Worm (Caenorhabditis elegans) whole organism, mixed stage, embryonic: ENCODE results near the gene chil-22.
A peak's percentile ranks its signal among the peaks of the same experiment; 100 is the strongest.

Source experiments
- M03D4.4 ChIP-seq: sonication (generic microtip); optimal IDR thresholded peaks from 2 replicates; lab custom pipeline; 2017; ENCODE audit warnings: mild to moderate bottlenecking, missing genetic modification characterization, missing compliant biosample characterization
- bed-3 ChIP-seq: fragments of 200-800 bp; sonication (Bioruptor generic); optimal IDR thresholded peaks from 3 replicates; lab custom pipeline; 2018; ENCODE audit warnings: mild to moderate bottlenecking, missing genetic modification characterization, moderate library complexity, missing compliant biosample characterization
- ceh-39 ChIP-seq: fragments of 150-350 bp; optimal IDR thresholded peaks from 2 replicates; lab custom pipeline; 2014; ENCODE audit warnings: missing biosample characterization, missing genetic modification characterization
- ceh-83 ChIP-seq: fragments of 200-800 bp; sonication (Bioruptor generic); optimal IDR thresholded peaks from 2 replicates; lab custom pipeline; 2018; ENCODE audit warnings: mild to moderate bottlenecking, missing genetic modification characterization, missing compliant biosample characterization
- ces-1 ChIP-seq: fragments of 150-350 bp; optimal IDR thresholded peaks from 2 replicates; lab custom pipeline; 2014; ENCODE audit warnings: missing biosample characterization, missing genetic modification reagents, missing genetic modification characterization
- drap-1 ChIP-seq: fragments of 200-800 bp; sonication (Bioruptor generic); optimal IDR thresholded peaks from 3 replicates; lab custom pipeline; 2018; ENCODE audit warnings: mild to moderate bottlenecking, missing genetic modification characterization, missing compliant biosample characterization
- elt-1 ChIP-seq: sonication (generic microtip); optimal IDR thresholded peaks from 2 replicates; lab custom pipeline; 2017; ENCODE audit warnings: missing genetic modification characterization, mild to moderate bottlenecking, missing compliant biosample characterization, antibody characterized with exemption, moderate library complexity, borderline replicate concordance; ENCODE audit not compliant: insufficient read depth
- elt-3 ChIP-seq: fragments of 150-350 bp; optimal IDR thresholded peaks from 2 replicates; lab custom pipeline; 2014; ENCODE audit warnings: missing biosample characterization, missing genetic modification characterization
- flh-1 ChIP-seq: fragments of 200-800 bp; sonication (Bioruptor generic); optimal IDR thresholded peaks from 2 replicates; lab custom pipeline; 2018; ENCODE audit warnings: mild to moderate bottlenecking, missing genetic modification characterization, moderate library complexity, missing compliant biosample characterization
- ham-2 ChIP-seq: fragments of 200-800 bp; sonication (Bioruptor generic); optimal IDR thresholded peaks from 2 replicates; lab custom pipeline; 2018; ENCODE audit warnings: mild to moderate bottlenecking, missing genetic modification characterization, missing compliant biosample characterization
- hlh-1 ChIP-seq: fragments of 150-350 bp; optimal IDR thresholded peaks from 2 replicates; lab custom pipeline; 2014; ENCODE audit warnings: missing biosample characterization, missing genetic modification reagents, missing genetic modification characterization
- lin-32 ChIP-seq: fragments of 200-800 bp; sonication (Bioruptor generic); optimal IDR thresholded peaks from 2 replicates; lab custom pipeline; 2018; ENCODE audit warnings: mild to moderate bottlenecking, missing genetic modification characterization, missing compliant biosample characterization
- lsy-2 ChIP-seq: fragments of 150-350 bp; optimal IDR thresholded peaks from 2 replicates; lab custom pipeline; 2014; ENCODE audit warnings: missing biosample characterization, missing genetic modification characterization
- mab-5 ChIP-seq: fragments of 150-350 bp; optimal IDR thresholded peaks from 2 replicates; lab custom pipeline; 2014; ENCODE audit warnings: missing biosample characterization, missing genetic modification characterization
- mep-1 ChIP-seq: fragments of 150-350 bp; optimal IDR thresholded peaks from 2 replicates; lab custom pipeline; 2017; ENCODE audit warnings: missing biosample characterization, missing genetic modification reagents, missing genetic modification characterization, inconsistent platforms
- mls-2 ChIP-seq: sonication (generic microtip); optimal IDR thresholded peaks from 2 replicates; lab custom pipeline; 2016; ENCODE audit warnings: mild to moderate bottlenecking, missing genetic modification characterization, moderate library complexity, missing compliant biosample characterization
- nhr-12 ChIP-seq: fragments of 150-350 bp; optimal IDR thresholded peaks from 2 replicates; lab custom pipeline; 2014; ENCODE audit warnings: missing biosample characterization, missing genetic modification characterization
- nhr-2 ChIP-seq: fragments of 150-350 bp; optimal IDR thresholded peaks from 2 replicates; lab custom pipeline; 2014; ENCODE audit warnings: missing biosample characterization, missing genetic modification characterization
- nhr-237 ChIP-seq: fragments of 150-350 bp; optimal IDR thresholded peaks from 2 replicates; lab custom pipeline; 2014; ENCODE audit warnings: missing biosample characterization, missing genetic modification characterization
- nhr-28 ChIP-seq: fragments of 150-350 bp; optimal IDR thresholded peaks from 2 replicates; lab custom pipeline; 2014; ENCODE audit warnings: missing biosample characterization, missing genetic modification characterization
- nhr-76 ChIP-seq: sonication (generic microtip); optimal IDR thresholded peaks from 2 replicates; lab custom pipeline; 2017; ENCODE audit warnings: missing biosample characterization, missing genetic modification characterization
- pha-4 ChIP-seq: fragments of 150-350 bp; optimal IDR thresholded peaks from 2 replicates; lab custom pipeline; 2018; ENCODE audit warnings: missing biosample characterization, missing genetic modification reagents, missing genetic modification characterization
- sem-2 ChIP-seq: fragments of 200-800 bp; sonication (Bioruptor generic); optimal IDR thresholded peaks from 2 replicates; lab custom pipeline; 2018; ENCODE audit warnings: mild to moderate bottlenecking, missing genetic modification characterization, missing compliant biosample characterization
- snpc-4 ChIP-seq: fragments of 150-350 bp; optimal IDR thresholded peaks from 2 replicates; lab custom pipeline; 2014; ENCODE audit warnings: missing biosample characterization, missing genetic modification characterization
- sptf-1 ChIP-seq: sonication (generic microtip); optimal IDR thresholded peaks from 2 replicates; lab custom pipeline; 2017; ENCODE audit warnings: mild to moderate bottlenecking, missing genetic modification characterization, moderate library complexity, missing compliant biosample characterization
- tbx-8 ChIP-seq: fragments of 200-800 bp; sonication (Bioruptor generic); optimal IDR thresholded peaks from 2 replicates; lab custom pipeline; 2018; ENCODE audit warnings: mild to moderate bottlenecking, missing genetic modification characterization, moderate library complexity, missing compliant biosample characterization
- unc-39 ChIP-seq: fragments of 150-350 bp; optimal IDR thresholded peaks from 2 replicates; lab custom pipeline; 2014; ENCODE audit warnings: missing biosample characterization, missing genetic modification characterization
- zip-8 ChIP-seq: fragments of 150-350 bp; optimal IDR thresholded peaks from 2 replicates; lab custom pipeline; 2014; ENCODE audit warnings: missing biosample characterization, missing genetic modification characterization
- ztf-11 ChIP-seq: fragments of 150-350 bp; optimal IDR thresholded peaks from 2 replicates; lab custom pipeline; 2014; ENCODE audit warnings: missing biosample characterization, missing genetic modification characterization

chil-22 gene

DNA sequence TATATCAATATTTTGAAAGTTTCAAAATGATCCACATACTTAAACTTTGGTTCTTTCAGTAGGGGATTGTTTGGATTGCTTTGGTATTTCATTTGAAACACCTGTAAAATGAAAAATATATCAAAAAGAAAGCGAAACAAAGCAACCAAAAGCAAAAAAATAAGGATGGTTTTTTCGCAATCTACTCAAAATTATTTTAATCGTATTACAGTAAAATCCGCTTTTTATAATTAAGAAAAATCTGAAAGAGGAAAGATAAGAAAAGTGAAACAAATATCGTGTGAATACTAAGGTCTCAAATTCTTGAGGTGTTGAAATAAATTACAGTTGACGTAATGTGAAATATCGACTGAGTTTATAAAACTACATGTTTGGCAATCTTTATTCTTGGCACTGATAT, at the start of gene chil-22:
chil-22 (minus strand) TSS at position 101 of the 400 bp plus-strand sequence.
- TF ChIP-seq elt-3 (tag; lab: Kevin White, UChicago) (no peak), zip-8 (no peak), flh-1 (no peak), elt-1 (no peak), mls-2 (no peak), nhr-237 (tag; lab: Kevin White, UChicago) (no peak), nhr-28 (tag; lab: Kevin White, UChicago) (no peak), lsy-2 (tag; lab: Kevin White, UChicago) (no peak), sem-2 (GFP tag; lab: Kevin White, UChicago) (no peak), unc-39 (tag; lab: Kevin White, UChicago) (no peak), ztf-11 (tag; lab: Kevin White, UChicago) (no peak), nhr-2 (tag; lab: Kevin White, UChicago) (no peak), ces-1 (GFP tag; lab: Kevin White, UChicago) (no peak), snpc-4 (tag; lab: Kevin White, UChicago) (no peak)

DNA sequence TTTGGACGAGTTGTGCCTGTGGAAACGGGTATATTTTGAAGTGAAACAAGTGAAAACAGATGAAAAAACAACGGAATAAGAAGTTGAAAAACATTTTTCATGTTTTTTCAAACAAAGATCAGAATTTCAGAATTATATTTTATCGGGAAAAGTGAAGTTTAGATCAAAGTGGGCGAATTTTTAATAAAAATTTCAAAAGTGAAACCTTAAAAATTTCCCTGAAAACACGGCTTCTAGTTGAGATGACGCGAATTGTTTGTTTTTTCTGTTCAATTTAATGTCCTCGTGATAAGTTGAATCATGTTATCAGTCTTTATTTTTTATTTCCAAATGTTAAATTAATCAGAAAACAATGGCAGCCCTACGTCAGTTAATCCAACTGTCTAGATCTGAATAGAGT, 41.2 kb upstream of the chil-22 start, which contains the start of gene gcy-3:
gcy-3 (minus strand) TSS at position 101 of the 400 bp plus-strand sequence.
- TF ChIP-seq ces-1 (GFP tag; lab: Kevin White, UChicago): no peak

DNA sequence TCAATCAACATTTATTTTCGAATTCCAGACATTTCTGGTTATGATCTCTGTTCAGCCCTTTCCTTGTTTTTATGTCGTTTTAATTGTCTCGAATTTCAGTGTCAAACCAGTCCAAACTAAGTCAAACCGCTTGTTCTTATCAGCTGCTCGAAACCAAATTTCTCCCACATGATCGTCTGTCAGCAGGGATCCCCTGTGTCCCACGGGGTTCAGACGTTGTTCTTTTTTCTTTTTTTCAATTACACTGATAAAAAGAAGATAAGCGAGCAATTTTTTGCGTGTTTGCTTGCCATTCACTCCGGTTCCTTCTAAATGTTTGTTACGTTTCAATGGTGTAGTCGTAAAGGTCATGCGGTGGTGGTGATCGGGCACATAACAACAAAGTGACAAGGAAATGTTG, 36.0 kb upstream of the chil-22 start:
- TF ChIP-seq sptf-1 (no peak), flh-1 (no peak), mab-5 (tag; lab: Kevin White, UChicago) (no peak), ham-2 (GFP tag; lab: Kevin White, UChicago) (no peak), ztf-11 (tag; lab: Kevin White, UChicago) (no peak)

DNA sequence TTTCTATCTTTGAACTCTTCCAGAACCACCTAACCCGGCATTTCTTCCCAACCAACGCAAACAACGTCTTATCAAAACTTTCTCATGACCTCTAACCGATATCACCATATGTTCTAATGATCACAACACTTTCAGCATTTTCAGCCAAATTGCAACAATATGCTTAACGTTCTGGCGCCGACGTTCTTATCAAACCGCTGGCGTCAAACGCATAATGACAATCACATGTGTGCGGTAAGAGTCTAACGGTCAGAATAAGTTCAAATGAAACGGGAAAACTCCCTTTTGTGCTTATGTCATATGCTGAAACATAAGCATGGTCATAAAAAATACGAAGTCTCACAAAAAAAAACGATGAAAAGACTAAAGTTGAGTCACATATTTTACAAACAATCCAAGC, 34.9 kb upstream of the chil-22 start:
- TF ChIP-seq elt-3 (tag; lab: Kevin White, UChicago) (no peak), ham-2 (GFP tag; lab: Kevin White, UChicago) (no peak), sptf-1 (no peak), ces-1 (GFP tag; lab: Kevin White, UChicago) (no peak), pha-4 (no peak), bed-3 (GFP tag; lab: Kevin White, UChicago) (no peak), drap-1 (GFP tag; lab: Kevin White, UChicago) (no peak), M03D4.4 (tag; lab: Kevin White, UChicago) (no peak), zip-8 (no peak), ceh-83 (no peak), nhr-76 (tag; lab: Kevin White, UChicago) (no peak), nhr-237 (tag; lab: Kevin White, UChicago) (no peak), lsy-2 (tag; lab: Kevin White, UChicago) (no peak), ceh-39 (tag; lab: Kevin White, UChicago) (no peak), unc-39 (tag; lab: Kevin White, UChicago) (no peak), hlh-1 (tag; lab: Kevin White, UChicago) (no peak)

DNA sequence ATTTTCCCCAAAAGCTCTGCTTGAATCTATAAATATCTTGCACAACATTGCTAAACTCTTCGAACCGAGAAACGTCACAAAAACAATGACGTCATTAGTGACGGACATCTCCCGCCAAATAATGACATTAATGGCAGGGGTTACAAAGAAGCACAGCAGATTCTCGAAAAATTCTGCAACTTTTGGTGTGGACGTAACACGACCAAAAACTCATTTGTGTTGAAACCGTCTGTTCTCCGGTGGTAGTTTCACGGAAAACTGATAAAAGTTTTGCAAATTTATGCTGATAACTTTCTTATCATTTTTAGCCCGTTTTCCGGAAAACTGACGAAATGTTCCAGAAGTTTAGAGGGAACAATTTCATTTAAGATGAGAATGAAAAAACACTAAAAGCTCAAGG, 32.6 kb upstream of the chil-22 start:
- peak; percentile 24 for TF ChIP-seq ces-1 (GFP tag; lab: Kevin White, UChicago)
- TF ChIP-seq sem-2 (GFP tag; lab: Kevin White, UChicago): no peak

DNA sequence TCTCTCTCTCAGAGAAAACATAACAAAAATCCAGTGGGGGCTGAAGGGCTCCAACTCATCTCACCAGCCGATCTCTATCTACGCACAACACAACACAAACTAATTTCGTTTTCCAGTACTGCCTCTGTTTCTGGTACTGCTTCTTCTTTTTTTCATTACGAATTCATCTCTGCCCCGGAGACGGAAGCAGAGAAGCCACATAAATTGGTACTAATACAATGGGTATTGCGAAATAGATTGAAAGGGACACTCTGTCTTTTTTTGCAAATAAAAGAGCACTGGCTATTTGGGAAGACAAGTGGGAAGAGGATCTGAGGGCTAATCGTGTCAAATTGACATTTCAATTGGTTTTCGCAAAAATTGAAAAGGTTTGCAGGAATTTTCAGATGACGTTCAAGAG, 31.3 kb upstream of the chil-22 start:
- TF ChIP-seq ces-1 (GFP tag; lab: Kevin White, UChicago): peak; percentile 89
- no peak for TF ChIP-seq mab-5 (tag; lab: Kevin White, UChicago)

DNA sequence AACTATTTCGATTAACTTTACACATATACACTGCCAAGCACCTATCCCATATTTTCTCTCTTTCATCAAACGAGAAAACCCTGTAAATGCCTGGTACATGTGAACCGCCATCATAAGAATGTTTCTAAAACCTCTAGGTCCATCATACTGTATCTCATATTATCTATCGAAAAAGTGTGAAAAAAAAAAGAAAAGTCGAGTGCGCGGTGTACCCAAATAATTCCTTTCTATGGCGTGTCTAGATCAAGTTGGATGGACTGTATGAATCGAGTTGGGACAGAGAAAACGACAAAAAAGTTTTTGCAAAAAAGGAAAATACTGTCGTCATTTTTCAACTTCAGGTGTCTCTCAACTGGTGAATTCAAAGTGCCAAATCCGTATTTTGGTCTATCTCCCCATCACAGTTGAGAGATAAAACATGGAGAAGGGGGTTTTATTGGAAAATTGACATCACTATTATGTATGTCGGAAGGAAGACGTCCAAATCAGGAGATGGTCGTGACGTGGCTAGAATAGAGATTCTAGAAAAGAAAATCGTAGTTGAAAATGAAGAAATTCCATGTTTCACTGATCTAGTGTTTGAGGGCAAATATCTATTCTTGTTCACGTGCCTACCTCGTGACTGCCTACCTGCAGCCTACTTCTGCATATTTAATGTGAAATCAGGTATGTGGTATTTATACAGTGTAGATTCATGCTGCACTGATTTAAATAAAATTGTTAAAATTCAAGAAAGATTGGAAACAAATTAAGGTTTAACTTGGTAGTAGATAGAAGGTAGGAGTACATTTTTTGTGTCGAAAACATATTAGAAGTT, 27.5 kb upstream of the chil-22 start:
- TF ChIP-seq mep-1 (no peak), unc-39 (tag; lab: Kevin White, UChicago) (no peak), nhr-237 (tag; lab: Kevin White, UChicago) (no peak), sem-2 (GFP tag; lab: Kevin White, UChicago) (no peak), lin-32 (no peak), nhr-12 (no peak), ceh-83 (no peak), tbx-8 (GFP tag; lab: Kevin White, UChicago) (no peak), nhr-28 (tag; lab: Kevin White, UChicago) (no peak), nhr-76 (tag; lab: Kevin White, UChicago) (no peak), elt-1 (no peak)
